Fruit fly (Drosophila melanogaster) whole organism, embryonic: Measurements from ENCODE around the gene CG12116.

Experiments used
- Antp ChIP-seq: fragments of 200-800 bp; sonication (Bioruptor generic); optimal IDR thresholded peaks from 3 replicates; lab custom pipeline; 2016; ENCODE audit warnings: missing biosample characterization, missing genetic modification characterization
- CG1024 ChIP-seq: fragments of 200-800 bp; sonication (Bioruptor generic); IDR thresholded peaks from 2 replicates; pipeline ENCODE4 v1.3.6; 2022; ENCODE audit warnings: missing biosample characterization, missing genetic modification characterization
- CG10431 ChIP-seq: fragments of 200-800 bp; sonication (Bioruptor generic); optimal IDR thresholded peaks from 3 replicates; lab custom pipeline; 2018; ENCODE audit warnings: missing biosample characterization, mild to moderate bottlenecking, missing genetic modification characterization
- CG10543 ChIP-seq: fragments of 200-800 bp; sonication (Bioruptor generic); optimal IDR thresholded peaks from 3 replicates; lab custom pipeline; 2017; ENCODE audit warnings: missing biosample characterization, mild to moderate bottlenecking, missing genetic modification characterization, moderate library complexity
- CG11093 ChIP-seq: fragments of 200-800 bp; sonication (Bioruptor generic); IDR thresholded peaks from 3 replicates; pipeline ENCODE4 v1.3.6; 2022; ENCODE audit warnings: missing biosample characterization, missing genetic modification characterization
- CG13287 ChIP-seq: fragments of 200-800 bp; sonication (Bioruptor generic); IDR thresholded peaks from 2 replicates; pipeline ENCODE4 v1.3.6; 2022; ENCODE audit warnings: missing biosample characterization, missing genetic modification characterization; ENCODE audit not compliant: partially characterized antibody
- CG13775 ChIP-seq: fragments of 200-800 bp; sonication (Bioruptor generic); optimal IDR thresholded peaks from 3 replicates; lab custom pipeline; 2017; ENCODE audit warnings: missing biosample characterization, mild to moderate bottlenecking, missing genetic modification characterization
- CG14050 ChIP-seq: fragments of 200-800 bp; sonication (Bioruptor generic); IDR thresholded peaks from 3 replicates; pipeline ENCODE4 v1.3.6; 2022; ENCODE audit warnings: missing biosample characterization, missing genetic modification characterization
- CG1602 ChIP-seq: fragments of 200-800 bp; sonication (Bioruptor generic); optimal IDR thresholded peaks from 3 replicates; lab custom pipeline; 2016; ENCODE audit warnings: missing biosample characterization, missing genetic modification characterization
- CG16863 ChIP-seq: fragments of 200-800 bp; sonication (Bioruptor generic); optimal IDR thresholded peaks from 3 replicates; lab custom pipeline; 2016; ENCODE audit warnings: missing biosample characterization, missing genetic modification characterization
- CG17186 ChIP-seq: fragments of 200-800 bp; sonication (Bioruptor generic); optimal IDR thresholded peaks from 3 replicates; lab custom pipeline; 2017; ENCODE audit warnings: missing biosample characterization, missing genetic modification reagents, missing genetic modification characterization
- CG17328 ChIP-seq: fragments of 200-800 bp; sonication (Bioruptor generic); IDR thresholded peaks from 2 replicates; pipeline ENCODE4 v1.3.6; 2022; ENCODE audit warnings: missing biosample characterization, missing genetic modification characterization
- CG17359 ChIP-seq: fragments of 200-800 bp; sonication (Bioruptor generic); optimal IDR thresholded peaks from 3 replicates; lab custom pipeline; 2018; ENCODE audit warnings: missing biosample characterization, mild to moderate bottlenecking, missing genetic modification characterization, moderate library complexity
- CG17568 ChIP-seq: fragments of 200-800 bp; sonication (Bioruptor generic); optimal IDR thresholded peaks from 2 replicates; lab custom pipeline; 2018; ENCODE audit warnings: missing biosample characterization, mild to moderate bottlenecking, missing genetic modification characterization, moderate library complexity
- CG18599 ChIP-seq: fragments of 200-800 bp; sonication (Bioruptor generic); optimal IDR thresholded peaks from 3 replicates; lab custom pipeline; 2017; ENCODE audit warnings: missing biosample characterization, missing genetic modification characterization, mild to moderate bottlenecking, moderate library complexity, missing genetic modification reagents
- CG18619 ChIP-seq: fragments of 200-800 bp; sonication (Bioruptor generic); optimal IDR thresholded peaks from 3 replicates; lab custom pipeline; 2017; ENCODE audit warnings: missing biosample characterization, mild to moderate bottlenecking, missing genetic modification characterization
- CG2116 ChIP-seq: fragments of 200-800 bp; sonication (Bioruptor generic); optimal IDR thresholded peaks from 3 replicates; lab custom pipeline; 2018; ENCODE audit warnings: missing biosample characterization, mild to moderate bottlenecking, missing genetic modification characterization
- CG2199 ChIP-seq: fragments of 200-800 bp; sonication (Bioruptor generic); IDR thresholded peaks from 3 replicates; pipeline ENCODE4 v1.3.6; 2022; ENCODE audit warnings: missing biosample characterization, missing genetic modification characterization
- CG30403 ChIP-seq: fragments of 200-800 bp; sonication (Bioruptor generic); optimal IDR thresholded peaks from 3 replicates; lab custom pipeline; 2016; ENCODE audit warnings: missing biosample characterization, missing genetic modification characterization
- CG34422 ChIP-seq: fragments of 200-800 bp; sonication (Bioruptor generic); IDR thresholded peaks from 3 replicates; pipeline ENCODE4 v1.3.6; 2022; ENCODE audit warnings: missing biosample characterization, missing genetic modification characterization
- CG3838 ChIP-seq: fragments of 200-800 bp; sonication (Bioruptor generic); optimal IDR thresholded peaks from 3 replicates; lab custom pipeline; 2016; ENCODE audit warnings: missing biosample characterization, missing genetic modification characterization
- CG7786 ChIP-seq: fragments of 200-800 bp; sonication (Bioruptor generic); optimal IDR thresholded peaks from 2 replicates; lab custom pipeline; 2016; ENCODE audit warnings: missing biosample characterization, missing genetic modification characterization
- CG7963 ChIP-seq: fragments of 200-800 bp; sonication (Bioruptor generic); IDR thresholded peaks from 3 replicates; pipeline ENCODE4 v1.3.6; 2022; ENCODE audit warnings: missing biosample characterization, missing genetic modification characterization; ENCODE audit not compliant: partially characterized antibody
- CG8924 ChIP-seq: fragments of 200-800 bp; optimal IDR thresholded peaks from 3 replicates; lab custom pipeline; 2019; ENCODE audit warnings: missing biosample characterization, mild to moderate bottlenecking, missing genetic modification characterization, moderate library complexity
- CG9797 ChIP-seq: fragments of 200-800 bp; sonication (Bioruptor generic); optimal IDR thresholded peaks from 3 replicates; lab custom pipeline; 2018; ENCODE audit warnings: missing biosample characterization, mild to moderate bottlenecking, missing genetic modification characterization
- D19B ChIP-seq: fragments of 200-800 bp; sonication (Bioruptor generic); optimal IDR thresholded peaks from 2 replicates; lab custom pipeline; 2017; ENCODE audit warnings: missing biosample characterization, mild to moderate bottlenecking, missing genetic modification characterization
- E2f1 ChIP-seq: fragments of 200-800 bp; sonication (Bioruptor generic); IDR thresholded peaks from 2 replicates; pipeline ENCODE4 v1.3.6; 2022; ENCODE audit warnings: missing biosample characterization, missing genetic modification characterization
- Eip74EF ChIP-seq, 2 experiments: fragments of 200-800 bp in 1 of 2; fragments of >200 bp in 1 of 2; sonication (Bioruptor generic) in 1 of 2; optimal IDR thresholded peaks; 2 replicates each; lab custom pipeline; 2017 to 2019; ENCODE audit warnings: missing biosample characterization in 2 of 2, missing genetic modification characterization in 2 of 2, mild to moderate bottlenecking in 1 of 2, moderate library complexity in 1 of 2
- Fer3 ChIP-seq: fragments of 200-800 bp; sonication (Bioruptor generic); optimal IDR thresholded peaks from 2 replicates; lab custom pipeline; 2018; ENCODE audit warnings: missing biosample characterization, mild to moderate bottlenecking, missing genetic modification characterization, moderate library complexity
- Lim3 ChIP-seq: fragments of 200-800 bp; sonication (Bioruptor generic); IDR thresholded peaks from 2 replicates; pipeline ENCODE4 v1.3.6; 2022; ENCODE audit warnings: missing biosample characterization, missing genetic modification characterization
- NFAT ChIP-seq: fragments of 200-800 bp; sonication (Bioruptor generic); IDR thresholded peaks from 2 replicates; pipeline ENCODE4 v1.3.6; 2022; ENCODE audit warnings: missing biosample characterization, missing genetic modification characterization
- Ravus ChIP-seq: fragments of 200-800 bp; sonication (Bioruptor generic); IDR thresholded peaks from 2 replicates; pipeline ENCODE4 v1.3.6; 2022; ENCODE audit warnings: missing biosample characterization, missing genetic modification characterization
- Tbp ChIP-seq: fragments of >200 bp; optimal IDR thresholded peaks from 2 replicates; lab custom pipeline; 2018; ENCODE audit warnings: missing biosample characterization, missing genetic modification characterization
- cato ChIP-seq: fragments of 200-800 bp; sonication (Bioruptor generic); optimal IDR thresholded peaks from 2 replicates; lab custom pipeline; 2016; ENCODE audit warnings: missing biosample characterization, missing genetic modification characterization, borderline replicate concordance
- caup ChIP-seq: fragments of 200-800 bp; sonication (Bioruptor generic); optimal IDR thresholded peaks from 3 replicates; lab custom pipeline; 2017; ENCODE audit warnings: missing biosample characterization, mild to moderate bottlenecking, missing genetic modification characterization, moderate library complexity; ENCODE audit not compliant: severe bottlenecking
- chif ChIP-seq, 2 experiments: fragments of 200-800 bp; sonication (Bioruptor generic); optimal IDR thresholded peaks; 3 replicates each; lab custom pipeline; 2016; ENCODE audit warnings: missing biosample characterization in 2 of 2, missing genetic modification characterization in 2 of 2
- chinmo ChIP-seq: fragments of 200-800 bp; sonication (Bioruptor generic); IDR thresholded peaks from 4 replicates; pipeline ENCODE4 v1.3.6; 2022; ENCODE audit warnings: missing biosample characterization, missing genetic modification characterization; ENCODE audit not compliant: partially characterized antibody
- cwo ChIP-seq: fragments of 200-800 bp; sonication (Bioruptor generic); optimal IDR thresholded peaks from 3 replicates; lab custom pipeline; 2017; ENCODE audit warnings: missing biosample characterization, missing genetic modification characterization, mild to moderate bottlenecking, moderate library complexity, missing genetic modification reagents
- dan ChIP-seq: fragments of 200-800 bp; sonication (Bioruptor generic); IDR thresholded peaks from 2 replicates; pipeline ENCODE4 v1.3.6; 2022; ENCODE audit warnings: missing biosample characterization, missing genetic modification characterization
- disco-r ChIP-seq: fragments of 200-800 bp; sonication (Bioruptor generic); optimal IDR thresholded peaks from 2 replicates; lab custom pipeline; 2016; ENCODE audit warnings: missing biosample characterization, missing genetic modification characterization
- esg ChIP-seq: fragments of 200-800 bp; sonication (Bioruptor generic); conservative IDR thresholded peaks from 2 replicates; pipeline ENCODE4 v1.3.6; 2022; ENCODE audit warnings: missing biosample characterization, missing genetic modification characterization
- ewg ChIP-seq: fragments of 200-800 bp; sonication (Bioruptor generic); optimal IDR thresholded peaks from 3 replicates; lab custom pipeline; 2017; ENCODE audit warnings: mild to moderate bottlenecking, missing biosample characterization, missing genetic modification reagents, missing genetic modification characterization
- gcm ChIP-seq: fragments of 200-800 bp; sonication (Bioruptor generic); optimal IDR thresholded peaks from 2 replicates; lab custom pipeline; 2019; ENCODE audit warnings: missing biosample characterization, mild to moderate bottlenecking, missing genetic modification characterization, moderate library complexity
- nerfin-2 ChIP-seq: fragments of 200-800 bp; sonication (Bioruptor generic); IDR thresholded peaks from 2 replicates; pipeline ENCODE4 v1.3.6; 2022; ENCODE audit warnings: missing biosample characterization, missing genetic modification characterization; ENCODE audit not compliant: partially characterized antibody
- org-1 ChIP-seq: fragments of 200-800 bp; sonication (Bioruptor generic); optimal IDR thresholded peaks from 2 replicates; lab custom pipeline; 2017; ENCODE audit warnings: missing biosample characterization, missing genetic modification characterization
- run ChIP-seq: fragments of 200-800 bp; sonication (Bioruptor generic); optimal IDR thresholded peaks from 3 replicates; lab custom pipeline; 2018; ENCODE audit warnings: missing biosample characterization, mild to moderate bottlenecking, missing genetic modification characterization
- so ChIP-seq: fragments of 200-800 bp; sonication (Bioruptor generic); IDR thresholded peaks from 3 replicates; pipeline ENCODE4 v1.3.6; 2022; ENCODE audit warnings: missing biosample characterization, missing genetic modification characterization
- tap ChIP-seq: fragments of 200-800 bp; optimal IDR thresholded peaks from 3 replicates; lab custom pipeline; 2019; ENCODE audit warnings: missing biosample characterization, mild to moderate bottlenecking, missing genetic modification characterization, moderate library complexity
- tin ChIP-seq: fragments of 200-800 bp; sonication (Bioruptor generic); optimal IDR thresholded peaks from 3 replicates; lab custom pipeline; 2016; ENCODE audit warnings: missing biosample characterization, missing genetic modification characterization
- unc-4 ChIP-seq: fragments of 200-800 bp; sonication (Bioruptor generic); IDR thresholded peaks from 2 replicates; pipeline ENCODE4 v1.3.6; 2022; ENCODE audit warnings: missing biosample characterization, missing genetic modification characterization; ENCODE audit not compliant: partially characterized antibody

Gene CG12116

dm6 chrX:8436656-8437284 is 32.0 kb downstream of the CG12116 start, which contains the start of gene CG1440 (continued):
- TF ChIP-seq Ravus (GFP tag; lab: Robert Waterston, UW), result no peak
- peak; percentile 39; the same call in 1 of the 2 replicates for TF ChIP-seq unc-4 (GFP tag; lab: Robert Waterston, UW)
- TF ChIP-seq CG2116 (GFP tag; lab: Kevin White, UChicago), result peak; percentile 44
- peak; percentile 73 for TF ChIP-seq CG8924 (tag; lab: Kevin White, UChicago)
- no peak for TF ChIP-seq CG30403 (GFP tag; lab: Kevin White, UChicago)
- TF ChIP-seq Eip74EF (GFP tag; optimal IDR thresholded peaks at IDR 0.05; lab: Kevin White, UChicago), result no peak
- no peak for TF ChIP-seq Tbp (GFP tag; lab: Kevin White, UChicago)
- no peak for TF ChIP-seq CG16863 (GFP tag; lab: Kevin White, UChicago)
- no peak for TF ChIP-seq cato
- no peak for TF ChIP-seq D19B (GFP tag; lab: Kevin White, UChicago)
- TF ChIP-seq tin (GFP tag; lab: Kevin White, UChicago), result no peak
- TF ChIP-seq CG14050, result no peak
- no peak for TF ChIP-seq CG1024 (GFP tag; lab: Robert Waterston, UW)
- TF ChIP-seq Antp (GFP tag; lab: Kevin White, UChicago), result no peak
- 0 out of 3 replicates have a peak, but pooled peaks have one; percentile 40 for TF ChIP-seq CG34422 (GFP tag; lab: Robert Waterston, UW)
- no peak for TF ChIP-seq gcm (GFP tag; lab: Kevin White, UChicago)
- no peak for TF ChIP-seq org-1
- TF ChIP-seq CG13775, result peak; percentile 16
- TF ChIP-seq CG7963 (GFP tag; lab: Robert Waterston, UW), result no peak
- no peak for TF ChIP-seq CG3838 (GFP tag; lab: Kevin White, UChicago)
- TF ChIP-seq CG11093 (GFP tag; lab: Robert Waterston, UW), result no peak
- TF ChIP-seq caup, result peak; percentile 8
- no peak; the same call in 1 of the 2 replicates for TF ChIP-seq CG13287
- no peak for TF ChIP-seq CG18619 (GFP tag; lab: Kevin White, UChicago)
- no peak for TF ChIP-seq nerfin-2
- TF ChIP-seq chinmo (GFP tag; lab: Robert Waterston, UW), result no peak
- no peak for TF ChIP-seq CG17328 (GFP tag; lab: Robert Waterston, UW)
- no peak for TF ChIP-seq CG1602 (GFP tag; lab: Kevin White, UChicago)
- no peak for TF ChIP-seq run (tag; lab: Kevin White, UChicago)
- TF ChIP-seq esg (GFP tag; lab: Robert Waterston, UW), result no peak
- no peak for TF ChIP-seq NFAT
- no peak for TF ChIP-seq CG17359 (tag; lab: Kevin White, UChicago)
- TF ChIP-seq tap, result no peak
- TF ChIP-seq Lim3 (GFP tag; lab: Robert Waterston, UW), result no peak
- no peak for TF ChIP-seq Fer3 (tag; lab: Kevin White, UChicago)
- no peak for TF ChIP-seq ewg (GFP tag; lab: Kevin White, UChicago)
- TF ChIP-seq CG18599, result no peak
- no peak for TF ChIP-seq dan (GFP tag; lab: Robert Waterston, UW)
- TF ChIP-seq CG17186, result no peak
- TF ChIP-seq so (GFP tag; lab: Robert Waterston, UW), result no peak
- no peak for TF ChIP-seq disco-r
- TF ChIP-seq CG9797 (GFP tag; lab: Kevin White, UChicago), result peak; percentile 88
- TF ChIP-seq CG2199 (GFP tag; lab: Robert Waterston, UW), result no peak
- no peak for TF ChIP-seq cwo (GFP tag; lab: Kevin White, UChicago)
- no peak for TF ChIP-seq CG10543 (GFP tag; lab: Kevin White, UChicago)
- no peak for TF ChIP-seq chif (GFP tag; optimal IDR thresholded peaks at IDR 0.05; lab: Kevin White, UChicago)
- TF ChIP-seq CG17568, result no peak
- peak; percentile 11 for TF ChIP-seq CG7786 (GFP tag; lab: Kevin White, UChicago)
- TF ChIP-seq E2f1 (GFP tag; lab: Robert Waterston, UW), result no peak
- no peak for TF ChIP-seq CG10431 (GFP tag; lab: Kevin White, UChicago)
